Fruit fly (Drosophila melanogaster) whole organism, prepupa: ENCODE data around the gene srp.

Source experiments
- CG16779 ChIP-seq: fragments of 200-800 bp; sonication (Bioruptor generic); optimal IDR thresholded peaks from 3 replicates; lab custom pipeline; 2017; ENCODE audit warnings: missing biosample characterization, mild to moderate bottlenecking, missing genetic modification characterization
- Hr4 ChIP-seq: fragments of 200-800 bp; sonication (Bioruptor generic); optimal IDR thresholded peaks from 3 replicates; lab custom pipeline; 2016; ENCODE audit warnings: missing biosample characterization, missing genetic modification characterization
- Lpt ChIP-seq: fragments of 200-800 bp; sonication (Bioruptor generic); optimal IDR thresholded peaks from 3 replicates; lab custom pipeline; 2016; ENCODE audit warnings: missing biosample characterization, missing genetic modification characterization
- Smox ChIP-seq: fragments of 200-800 bp; sonication (Bioruptor generic); optimal IDR thresholded peaks from 3 replicates; lab custom pipeline; 2016; ENCODE audit warnings: missing biosample characterization, missing genetic modification characterization
- achi ChIP-seq: fragments of 200-800 bp; sonication (Bioruptor generic); optimal IDR thresholded peaks from 3 replicates; lab custom pipeline; 2016; ENCODE audit warnings: missing biosample characterization, missing genetic modification characterization
- cyc ChIP-seq: fragments of 200-800 bp; sonication (Bioruptor generic); optimal IDR thresholded peaks from 3 replicates; lab custom pipeline; 2016; ENCODE audit warnings: missing biosample characterization, missing genetic modification characterization
- dsx ChIP-seq: fragments of 200-800 bp; optimal IDR thresholded peaks from 3 replicates; lab custom pipeline; 2019; ENCODE audit warnings: missing biosample characterization, mild to moderate bottlenecking, missing genetic modification characterization, moderate library complexity; ENCODE audit not compliant: poor library complexity, severe bottlenecking
- fkh ChIP-seq: fragments of 200-800 bp; sonication (Bioruptor generic); optimal IDR thresholded peaks from 3 replicates; lab custom pipeline; 2017; ENCODE audit warnings: missing biosample characterization, mild to moderate bottlenecking, missing genetic modification characterization, moderate library complexity
- lz ChIP-seq: fragments of 200-800 bp; sonication (Bioruptor generic); optimal IDR thresholded peaks from 3 replicates; lab custom pipeline; 2016; ENCODE audit warnings: missing biosample characterization, missing genetic modification characterization
- ss ChIP-seq, 2 experiments: fragments of 200-800 bp; sonication (Bioruptor generic); optimal IDR thresholded peaks; 2 replicates in 1 of 2; 3 replicates in 1 of 2; lab custom pipeline; 2017 to 2018; ENCODE audit warnings: mild to moderate bottlenecking in 2 of 2, missing biosample characterization in 2 of 2, missing genetic modification characterization in 2 of 2, moderate library complexity in 1 of 2

- TF ChIP-seq Smox (GFP tag; lab: Kevin White, UChicago) (no peak), ss (GFP tag; optimal IDR thresholded peaks at IDR 0.05; lab: Kevin White, UChicago) (no peak), fkh (no peak), achi (GFP tag; lab: Kevin White, UChicago) (no peak), cyc (GFP tag; lab: Kevin White, UChicago) (no peak), Hr4 (no peak), lz (GFP tag; lab: Kevin White, UChicago) (no peak), Lpt (no peak), dsx (GFP tag; lab: Kevin White, UChicago) (no peak), CG16779 (tag; lab: Kevin White, UChicago) (no peak)
Measured at dm6 chr3R:16033727-16034126, 47.8 kb downstream of the srp start.
